Worm (Caenorhabditis elegans): ENCODE data around the gene aldo-2.

The aldo-2 gene

DNA sequence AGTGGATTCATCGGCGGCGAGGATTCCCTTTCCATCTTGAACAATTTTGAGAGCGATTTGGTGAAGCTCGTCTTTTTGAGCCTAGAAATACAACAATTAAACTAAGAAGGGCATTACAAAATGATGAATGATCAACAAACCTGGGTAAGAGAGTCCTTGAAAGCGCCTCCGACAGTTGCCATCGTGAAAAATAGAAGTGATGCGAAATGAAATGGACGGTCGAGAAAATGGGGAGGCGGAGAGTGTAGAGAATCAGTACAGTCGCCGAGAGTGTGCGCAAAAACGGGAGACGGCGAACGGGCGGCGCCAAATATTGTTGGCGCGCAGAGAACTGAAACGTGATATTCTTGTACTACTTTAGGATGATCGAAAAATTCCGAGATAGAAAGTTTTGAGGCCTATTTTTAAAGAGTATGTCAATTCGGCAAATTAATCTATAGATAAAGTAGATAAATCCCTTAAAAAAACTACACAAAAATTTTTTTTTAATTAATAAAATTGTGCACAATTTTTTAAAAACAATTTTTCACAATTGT, at the start of gene aldo-2:
TSS of gene aldo-2 (minus strand) at position 486 of the 536 bp plus-strand sequence.
- peak; percentile 27 for TF ChIP-seq lsy-12 (tag; optimal IDR thresholded peaks at IDR 0.05)
- TF ChIP-seq elt-3 (tag; optimal IDR thresholded peaks at IDR 0.05) = peak in 1 of 3 experiments; percentile 7
- peak; percentile 42 for TF ChIP-seq lin-15B (tag; optimal IDR thresholded peaks at IDR 0.05)
- peak; percentile 3 for TF ChIP-seq elt-2 (tag; optimal IDR thresholded peaks at IDR 0.05)
- TF ChIP-seq nhr-11 (tag; optimal IDR thresholded peaks at IDR 0.05) = no peak
- TF ChIP-seq pqm-1 (tag; optimal IDR thresholded peaks at IDR 0.05) = no peak
- peak; percentile 43 for TF ChIP-seq nhr-23 (tag; optimal IDR thresholded peaks at IDR 0.05)
- TF ChIP-seq pha-4 (tag; optimal IDR thresholded peaks at IDR 0.05) = peak; percentile 64
- peak; percentile 93 for TF ChIP-seq ama-1 (optimal IDR thresholded peaks at IDR 0.05)
- peak; percentile 58 for TF ChIP-seq nhr-25 (tag; optimal IDR thresholded peaks at IDR 0.05)
- TF ChIP-seq R02D3.7 (tag; optimal IDR thresholded peaks at IDR 0.05) = no peak
- TF ChIP-seq hmg-11 (tag; optimal IDR thresholded peaks at IDR 0.05) = no peak
- TF ChIP-seq nhr-76 (tag; optimal IDR thresholded peaks at IDR 0.05) = no peak

DNA sequence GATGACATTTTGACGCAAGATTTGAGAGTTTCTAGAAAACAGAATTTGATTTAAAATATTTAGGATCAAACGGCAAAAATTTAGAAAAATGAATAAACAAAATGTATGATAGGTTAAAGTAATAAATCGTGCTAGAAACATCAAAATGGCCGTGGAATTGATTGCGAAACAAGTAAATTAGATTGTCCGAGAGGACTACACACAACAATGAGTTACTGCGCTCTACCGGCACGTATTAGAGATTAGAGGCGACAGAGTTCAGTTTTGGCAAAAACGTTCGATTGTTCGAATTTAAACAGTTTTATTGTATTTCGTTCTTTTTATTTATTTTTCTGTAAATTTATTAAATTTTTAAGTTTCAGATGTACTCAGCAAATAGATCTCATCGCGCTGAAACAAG, 49.3 kb upstream of the aldo-2 start, which contains the start of the genes dnc-2 and bcl-7:
TSS of gene dnc-2 (minus strand) at position 33 of the 400 bp plus-strand sequence.
TSS of gene bcl-7 (plus strand) at position 363 of the 400 bp plus-strand sequence.
- TF ChIP-seq elt-2 (tag; optimal IDR thresholded peaks at IDR 0.05) (peak; percentile 16), pha-4 (tag; optimal IDR thresholded peaks at IDR 0.05) (peak; percentile 82), mdl-1 (tag; optimal IDR thresholded peaks at IDR 0.05) (no peak), sea-2 (GFP tag; optimal IDR thresholded peaks at IDR 0.05) (no peak), lin-15B (tag; optimal IDR thresholded peaks at IDR 0.05) (peak; percentile 82), jun-1 (tag; optimal IDR thresholded peaks at IDR 0.05) (no peak), nhr-12 (tag; optimal IDR thresholded peaks at IDR 0.05) (no peak), fkh-10 (GFP tag; optimal IDR thresholded peaks at IDR 0.05) (no peak), nhr-25 (tag; optimal IDR thresholded peaks at IDR 0.05) (peak; percentile 49), hmg-11 (tag; optimal IDR thresholded peaks at IDR 0.05) (peak; percentile 62), elt-1 (tag; optimal IDR thresholded peaks at IDR 0.05) (no peak), pqm-1 (tag; optimal IDR thresholded peaks at IDR 0.05) (peak; percentile 21), mml-1 (tag; optimal IDR thresholded peaks at IDR 0.05) (no peak), nhr-237 (tag; optimal IDR thresholded peaks at IDR 0.05) (no peak), snpc-4 (tag; optimal IDR thresholded peaks at IDR 0.05) (peak; percentile 22), nhr-23 (tag; optimal IDR thresholded peaks at IDR 0.05) (peak; percentile 59), eor-1 (tag; optimal IDR thresholded peaks at IDR 0.05) (no peak), ceh-28 (tag; optimal IDR thresholded peaks at IDR 0.05) (no peak), nhr-43 (tag; optimal IDR thresholded peaks at IDR 0.05; ENCODE audit: poor library complexity, severe bottlenecking) (peak; percentile 37), egl-5 (tag; optimal IDR thresholded peaks at IDR 0.05) (no peak), lin-39 (tag; optimal IDR thresholded peaks at IDR 0.05) (peak; percentile 65), nfya-1 (tag; optimal IDR thresholded peaks at IDR 0.05; ENCODE audit: insufficient read depth) (peak; percentile 64)

DNA sequence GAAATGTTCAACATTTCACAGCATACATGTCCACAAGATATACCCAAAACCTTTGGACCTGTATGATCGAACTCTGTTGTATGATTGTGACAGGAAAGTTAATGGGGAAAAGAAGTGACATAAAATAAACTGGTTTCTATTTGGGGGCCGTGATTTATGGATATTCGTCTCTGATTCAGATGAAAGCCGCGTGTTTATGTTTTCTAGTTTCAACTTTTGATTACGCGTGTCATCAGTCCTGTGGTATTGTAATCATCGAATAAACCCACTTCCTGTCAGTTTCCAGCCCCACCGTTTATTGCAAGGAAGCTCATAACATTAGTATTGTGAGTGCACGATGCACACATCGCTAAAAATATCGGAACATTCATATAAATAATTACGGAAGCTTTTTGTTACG, 45.8 kb upstream of the aldo-2 start:
- TF ChIP-seq snpc-4 (tag; optimal IDR thresholded peaks at IDR 0.05) (no peak), nhr-237 (tag; optimal IDR thresholded peaks at IDR 0.05) (no peak), nhr-76 (tag; optimal IDR thresholded peaks at IDR 0.05) (no peak), zag-1 (tag; optimal IDR thresholded peaks at IDR 0.05) (no peak), ceh-82 (tag; optimal IDR thresholded peaks at IDR 0.05) (no peak), ceh-9 (tag; optimal IDR thresholded peaks at IDR 0.05) (no peak), fkh-2 (tag; optimal IDR thresholded peaks at IDR 0.05) (no peak), ztf-11 (tag; optimal IDR thresholded peaks at IDR 0.05) (no peak), fkh-10 (GFP tag; optimal IDR thresholded peaks at IDR 0.05) (no peak), unc-62 (GFP tag; optimal IDR thresholded peaks at IDR 0.05) (no peak), nhr-25 (tag; optimal IDR thresholded peaks at IDR 0.05) (peak; percentile 74), unc-39 (tag; optimal IDR thresholded peaks at IDR 0.05) (no peak), ceh-16 (tag; optimal IDR thresholded peaks at IDR 0.05) (no peak), nfya-1 (tag; optimal IDR thresholded peaks at IDR 0.05; ENCODE audit: insufficient read depth) (no peak), egl-27 (tag; optimal IDR thresholded peaks at IDR 0.05) (no peak), nhr-23 (tag; optimal IDR thresholded peaks at IDR 0.05) (peak; percentile 74), nhr-12 (tag; optimal IDR thresholded peaks at IDR 0.05) (no peak), elt-1 (tag; optimal IDR thresholded peaks at IDR 0.05) (no peak), egl-5 (tag; optimal IDR thresholded peaks at IDR 0.05) (no peak), lin-15B (tag; optimal IDR thresholded peaks at IDR 0.05) (no peak), nhr-67 (tag; optimal IDR thresholded peaks at IDR 0.05) (no peak), nhr-28 (tag; optimal IDR thresholded peaks at IDR 0.05) (no peak), nhr-43 (tag; optimal IDR thresholded peaks at IDR 0.05; ENCODE audit: poor library complexity, severe bottlenecking) (peak; percentile 68), mml-1 (tag; optimal IDR thresholded peaks at IDR 0.05) (no peak), jun-1 (tag; optimal IDR thresholded peaks at IDR 0.05) (no peak), nhr-11 (tag; optimal IDR thresholded peaks at IDR 0.05) (no peak)

Data from whole organism, L3 larva.